Fruit fly (Drosophila melanogaster): ENCODE measurements around the gene Naglu.

Naglu gene

dm6 chr2L:8416350-8417046 is 4.8 kb upstream of the Naglu start (continued):
- TF ChIP-seq CG31441 (GFP tag; IDR thresholded peaks at IDR 0.05): no peak
- TF ChIP-seq Rfx (GFP tag; IDR thresholded peaks at IDR 0.05): no peak
- peak; percentile 29; the same call in 1 of the 3 replicates for TF ChIP-seq ci (GFP tag; IDR thresholded peaks at IDR 0.05)
- TF ChIP-seq CG13624 (GFP tag; optimal IDR thresholded peaks at IDR 0.05): peak; percentile 79
- TF ChIP-seq abd-A (tag; optimal IDR thresholded peaks at IDR 0.05): no peak
- no peak for TF ChIP-seq CG18262 (tag; optimal IDR thresholded peaks at IDR 0.05)
- no peak for TF ChIP-seq CG6689 (GFP tag; IDR thresholded peaks at IDR 0.05)
- TF ChIP-seq twi (tag; optimal IDR thresholded peaks at IDR 0.05): peak; percentile 7
- TF ChIP-seq lola (GFP tag; optimal IDR thresholded peaks at IDR 0.05): no peak
- TF ChIP-seq MESR4 (GFP tag; optimal IDR thresholded peaks at IDR 0.05): no peak
- no peak for TF ChIP-seq Six4 (GFP tag; optimal IDR thresholded peaks at IDR 0.05)
- TF ChIP-seq CG14441 (GFP tag; IDR thresholded peaks at IDR 0.05): no peak
- peak; percentile 24; the same call in 1 of the 2 replicates for TF ChIP-seq CG10321 (GFP tag; IDR thresholded peaks at IDR 0.05)
- TF ChIP-seq ham (GFP tag; IDR thresholded peaks at IDR 0.05): no peak
- no peak for TF ChIP-seq Mes4 (GFP tag; optimal IDR thresholded peaks at IDR 0.05)
- peak; percentile 16 for TF ChIP-seq CG12236 (GFP tag; optimal IDR thresholded peaks at IDR 0.05)
- TF ChIP-seq CG15514 (GFP tag; optimal IDR thresholded peaks at IDR 0.05): no peak
- no peak for TF ChIP-seq gsb (GFP tag; IDR thresholded peaks at IDR 0.05)
- no peak for TF ChIP-seq CG17186 (GFP tag; optimal IDR thresholded peaks at IDR 0.05)
- TF ChIP-seq CG6254 (GFP tag; optimal IDR thresholded peaks at IDR 0.05): peak; percentile 21
- TF ChIP-seq sug (tag; optimal IDR thresholded peaks at IDR 0.05): no peak
- no peak for TF ChIP-seq CG31224 (GFP tag; IDR thresholded peaks at IDR 0.05)
- no peak for TF ChIP-seq CG10979 (tag; optimal IDR thresholded peaks at IDR 0.05)
- TF ChIP-seq CG12299 (tag; optimal IDR thresholded peaks at IDR 0.05): no peak
- TF ChIP-seq CG10147 (GFP tag; optimal IDR thresholded peaks at IDR 0.05): no peak
- no peak for TF ChIP-seq CoRest (tag; optimal IDR thresholded peaks at IDR 0.05)
- no peak for TF ChIP-seq CG12104 (GFP tag; optimal IDR thresholded peaks at IDR 0.05)
- TF ChIP-seq GATAe (GFP tag; conservative IDR thresholded peaks at IDR 0.05): no peak
- no peak for TF ChIP-seq Fer2 (tag; optimal IDR thresholded peaks at IDR 0.05)
- TF ChIP-seq Jarid2 (GFP tag; optimal IDR thresholded peaks at IDR 0.05): no peak
- no peak for TF ChIP-seq bowl (GFP tag; IDR thresholded peaks at IDR 0.05)
- peak; percentile 43; the same call in 1 of the 3 replicates for TF ChIP-seq CG34422 (GFP tag; IDR thresholded peaks at IDR 0.05)
- no peak for TF ChIP-seq CG7745 (tag; optimal IDR thresholded peaks at IDR 0.05)
- TF ChIP-seq CG13287 (GFP tag; IDR thresholded peaks at IDR 0.05; ENCODE audit: partially characterized antibody): peak; percentile 17; the same call in 1 of the 2 replicates
- TF ChIP-seq esg (GFP tag; conservative IDR thresholded peaks at IDR 0.05): no peak
- TF ChIP-seq CG17361 (GFP tag; IDR thresholded peaks at IDR 0.05): no peak; the same call in 2 of the 3 replicates
- TF ChIP-seq CG15269 (tag; optimal IDR thresholded peaks at IDR 0.05): no peak
- TF ChIP-seq CG12155 (GFP tag; optimal IDR thresholded peaks at IDR 0.05): no peak
- TF ChIP-seq CG10274 (GFP tag; optimal IDR thresholded peaks at IDR 0.05): no peak
- no peak for TF ChIP-seq Dip2 (GFP tag; IDR thresholded peaks at IDR 0.05)
- no peak for TF ChIP-seq CG32767 (GFP tag; IDR thresholded peaks at IDR 0.05)
- no peak for TF ChIP-seq Eip74EF (GFP tag; optimal IDR thresholded peaks at IDR 0.05)
- no peak for TF ChIP-seq Lhr (GFP tag; optimal IDR thresholded peaks at IDR 0.05)
- no peak for TF ChIP-seq CG17568 (GFP tag; optimal IDR thresholded peaks at IDR 0.05)
- 0 out of 3 replicates have a peak, but pooled peaks have one; percentile 49 for TF ChIP-seq Dbx (GFP tag; IDR thresholded peaks at IDR 0.05)
- no peak for TF ChIP-seq pho (GFP tag; optimal IDR thresholded peaks at IDR 0.05)
- TF ChIP-seq CG8359 (GFP tag; optimal IDR thresholded peaks at IDR 0.05; ENCODE audit: borderline replicate concordance): no peak
- TF ChIP-seq dmrt11E (tag; optimal IDR thresholded peaks at IDR 0.05): no peak
- no peak for TF ChIP-seq hb (GFP tag; IDR thresholded peaks at IDR 0.05; ENCODE audit: partially characterized antibody)

All from whole organism, embryonic.